Worm (Caenorhabditis elegans) whole organism, late embryonic: ENCODE measurements around the gene srf-3.

ENCODE experiments used
- K02D7.2 ChIP-seq: sonication (generic microtip); optimal IDR thresholded peaks from 2 replicates; lab custom pipeline; 2017; ENCODE audit warnings: mild to moderate bottlenecking, missing genetic modification characterization, missing compliant biosample characterization
- ama-1 ChIP-seq: fragments of 150-350 bp; optimal IDR thresholded peaks from 2 replicates; lab custom pipeline; 2014
- ceh-9 ChIP-seq: sonication (generic microtip); optimal IDR thresholded peaks from 2 replicates; lab custom pipeline; 2016; ENCODE audit warnings: mild to moderate bottlenecking, missing genetic modification characterization, inconsistent platforms, missing compliant biosample characterization
- dmd-4 ChIP-seq: sonication (generic microtip); optimal IDR thresholded peaks from 2 replicates; lab custom pipeline; 2016; ENCODE audit warnings: borderline replicate concordance, missing genetic modification characterization, missing compliant biosample characterization
- hlh-13 ChIP-seq: fragments of 200-800 bp; sonication (Bioruptor generic); optimal IDR thresholded peaks from 2 replicates; lab custom pipeline; 2018; ENCODE audit warnings: mild to moderate bottlenecking, missing genetic modification characterization, missing compliant biosample characterization
- hlh-8 ChIP-seq: sonication (generic microtip); optimal IDR thresholded peaks from 2 replicates; lab custom pipeline; 2016; ENCODE audit warnings: missing genotype, missing genetic modification characterization, missing compliant biosample characterization
- madf-2 ChIP-seq: sonication (generic microtip); optimal IDR thresholded peaks from 2 replicates; lab custom pipeline; 2017; ENCODE audit warnings: missing genetic modification characterization, missing compliant biosample characterization
- rnt-1 ChIP-seq: sonication (generic microtip); optimal IDR thresholded peaks from 2 replicates; lab custom pipeline; 2016; ENCODE audit warnings: missing genetic modification characterization, missing compliant biosample characterization

DNA sequence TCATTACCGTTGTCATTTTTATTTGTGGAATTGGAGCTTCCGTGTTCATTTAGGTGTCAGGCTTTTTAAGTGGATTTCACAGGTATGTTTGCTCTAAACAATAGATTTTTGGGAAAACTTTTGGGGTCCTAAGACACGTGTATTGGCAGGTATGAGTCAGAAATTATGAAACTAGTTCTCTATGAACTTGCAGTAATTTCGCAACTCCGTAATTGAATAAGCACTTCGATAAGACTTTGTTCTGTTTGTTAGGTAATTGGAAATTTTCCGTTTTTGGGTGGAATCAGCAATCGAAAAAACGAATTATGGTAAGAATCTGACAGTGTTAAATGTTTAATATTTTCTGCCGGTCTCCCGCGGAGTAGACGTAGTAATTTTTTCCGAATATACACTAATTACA lies 47.8 kb downstream of the srf-3 start:
- no peak for TF ChIP-seq rnt-1 (tag; lab: Kevin White, UChicago)
- no peak for TF ChIP-seq ama-1 (lab: Kevin White, UChicago)
- TF ChIP-seq dmd-4 (tag; lab: Kevin White, UChicago): no peak
- no peak for TF ChIP-seq madf-2 (tag; lab: Kevin White, UChicago)
- TF ChIP-seq K02D7.2: no peak
- no peak for TF ChIP-seq ceh-9 (tag; lab: Kevin White, UChicago)
- TF ChIP-seq hlh-8 (tag; lab: Kevin White, UChicago): no peak
- no peak for TF ChIP-seq hlh-13
